Worm (Caenorhabditis elegans) whole organism, L2 larva: ENCODE data around the gene mig-23.
A peak's percentile ranks its signal among the peaks of the same experiment; 100 is the strongest.

Source experiments
- C34F6.9 ChIP-seq: fragments of 150-350 bp; optimal IDR thresholded peaks from 2 replicates; lab custom pipeline; 2014; ENCODE audit warnings: missing biosample characterization, missing genetic modification characterization
- F13H6.1 ChIP-seq: sonication (generic microtip); optimal IDR thresholded peaks from 2 replicates; lab custom pipeline; 2016; ENCODE audit warnings: missing genetic modification characterization, missing compliant biosample characterization
- aly-2 ChIP-seq: fragments of 150-350 bp; optimal IDR thresholded peaks from 2 replicates; lab custom pipeline; 2014; ENCODE audit warnings: missing biosample characterization, missing genetic modification characterization
- blmp-1 ChIP-seq: sonication (generic microtip); optimal IDR thresholded peaks from 2 replicates; lab custom pipeline; 2017; ENCODE audit warnings: missing genetic modification characterization, mild to moderate bottlenecking, missing compliant biosample characterization, antibody characterized with exemption, moderate library complexity; ENCODE audit not compliant: insufficient read depth
- ceh-16 ChIP-seq: fragments of 150-350 bp; optimal IDR thresholded peaks from 2 replicates; lab custom pipeline; 2014; ENCODE audit warnings: missing biosample characterization, missing genetic modification characterization
- ceh-82 ChIP-seq: fragments of 150-350 bp; optimal IDR thresholded peaks from 2 replicates; lab custom pipeline; 2014; ENCODE audit warnings: missing biosample characterization, missing genetic modification characterization
- crh-2 ChIP-seq: sonication (generic microtip); optimal IDR thresholded peaks from 2 replicates; lab custom pipeline; 2017; ENCODE audit warnings: missing biosample characterization, missing genetic modification characterization
- dmd-4 ChIP-seq: sonication (generic microtip); optimal IDR thresholded peaks from 2 replicates; lab custom pipeline; 2017; ENCODE audit warnings: missing biosample characterization, missing genetic modification characterization
- egl-27 ChIP-seq: sonication (generic microtip); optimal IDR thresholded peaks from 3 replicates; lab custom pipeline; 2017; ENCODE audit warnings: missing biosample characterization, missing genetic modification reagents, missing genetic modification characterization
- elt-1 ChIP-seq: fragments of 150-350 bp; optimal IDR thresholded peaks from 2 replicates; lab custom pipeline; 2014; ENCODE audit warnings: missing biosample characterization, missing genetic modification characterization
- elt-3 ChIP-seq: sonication (generic microtip); optimal IDR thresholded peaks from 2 replicates; lab custom pipeline; 2017; ENCODE audit warnings: missing biosample characterization, missing genetic modification characterization
- fos-1 ChIP-seq: fragments of 150-350 bp; optimal IDR thresholded peaks from 2 replicates; lab custom pipeline; 2014; ENCODE audit warnings: missing biosample characterization, missing genetic modification characterization
- gmeb-1 ChIP-seq: fragments of 150-350 bp; optimal IDR thresholded peaks from 2 replicates; lab custom pipeline; 2014; ENCODE audit warnings: missing biosample characterization, missing genetic modification characterization
- lin-11 ChIP-seq: fragments of 150-350 bp; sonication (generic microtip); optimal IDR thresholded peaks from 2 replicates; lab custom pipeline; 2014; ENCODE audit warnings: missing biosample characterization, missing genetic modification characterization, inconsistent platforms, mixed read lengths
- lin-13 ChIP-seq: fragments of 150-350 bp; optimal IDR thresholded peaks from 2 replicates; lab custom pipeline; 2014; ENCODE audit warnings: missing biosample characterization, missing genetic modification reagents, missing genetic modification characterization
- lin-39 ChIP-seq: fragments of 150-350 bp; optimal IDR thresholded peaks from 2 replicates; lab custom pipeline; 2014; ENCODE audit warnings: missing biosample characterization, missing genetic modification reagents, missing genetic modification characterization
- lsy-2 ChIP-seq, 2 experiments: fragments of 150-350 bp in 1 of 2; sonication (generic microtip) in 1 of 2; optimal IDR thresholded peaks; 2 replicates each; lab custom pipeline; 2014 to 2017; ENCODE audit warnings: missing biosample characterization in 2 of 2, missing genetic modification characterization in 2 of 2
- mab-5 ChIP-seq: fragments of 150-350 bp; optimal IDR thresholded peaks from 2 replicates; lab custom pipeline; 2014; ENCODE audit warnings: missing biosample characterization, missing genetic modification characterization
- mbf-1 ChIP-seq: sonication (generic microtip); optimal IDR thresholded peaks from 2 replicates; lab custom pipeline; 2017; ENCODE audit warnings: missing biosample characterization, missing genetic modification characterization
- nhr-10 ChIP-seq: sonication (generic microtip); optimal IDR thresholded peaks from 2 replicates; lab custom pipeline; 2017; ENCODE audit warnings: missing biosample characterization, missing genetic modification characterization
- nhr-11 ChIP-seq: fragments of 150-350 bp; optimal IDR thresholded peaks from 2 replicates; lab custom pipeline; 2014; ENCODE audit warnings: missing biosample characterization, missing genetic modification characterization
- nhr-12 ChIP-seq: fragments of 150-350 bp; optimal IDR thresholded peaks from 2 replicates; lab custom pipeline; 2014; ENCODE audit warnings: missing biosample characterization, missing genetic modification characterization
- nhr-21 ChIP-seq: fragments of 150-350 bp; optimal IDR thresholded peaks from 2 replicates; lab custom pipeline; 2014; ENCODE audit warnings: missing biosample characterization, missing genetic modification characterization
- nhr-23 ChIP-seq: fragments of 150-350 bp; optimal IDR thresholded peaks from 2 replicates; lab custom pipeline; 2014; ENCODE audit warnings: missing biosample characterization, missing genetic modification reagents, missing genetic modification characterization
- nhr-237 ChIP-seq: fragments of 150-350 bp; optimal IDR thresholded peaks from 2 replicates; lab custom pipeline; 2014; ENCODE audit warnings: missing biosample characterization, missing genetic modification characterization
- nhr-25 ChIP-seq: fragments of 150-350 bp; sonication (generic microtip); optimal IDR thresholded peaks from 3 replicates; lab custom pipeline; 2014; ENCODE audit warnings: missing biosample characterization, missing genetic modification characterization
- nhr-6 ChIP-seq: fragments of 150-350 bp; optimal IDR thresholded peaks from 2 replicates; lab custom pipeline; 2014; ENCODE audit warnings: missing biosample characterization, missing genetic modification characterization
- nhr-77 ChIP-seq: fragments of 150-350 bp; optimal IDR thresholded peaks from 2 replicates; lab custom pipeline; 2014; ENCODE audit warnings: missing biosample characterization, missing genetic modification characterization
- sem-4 ChIP-seq: fragments of 150-350 bp; optimal IDR thresholded peaks from 2 replicates; lab custom pipeline; 2014; ENCODE audit warnings: missing biosample characterization, missing genetic modification reagents, missing genetic modification characterization
- skn-1 ChIP-seq: sonication (generic microtip); optimal IDR thresholded peaks from 2 replicates; lab custom pipeline; 2017; ENCODE audit warnings: missing biosample characterization, missing genetic modification characterization
- sma-3 ChIP-seq: sonication (generic microtip); optimal IDR thresholded peaks from 2 replicates; lab custom pipeline; 2016; ENCODE audit warnings: missing genetic modification reagents, missing genetic modification characterization, missing compliant biosample characterization
- sma-9 ChIP-seq, 2 experiments: fragments of 150-350 bp in 1 of 2; sonication (generic microtip) in 1 of 2; optimal IDR thresholded peaks; 2 replicates each; lab custom pipeline; 2014 to 2016; ENCODE audit warnings: missing genetic modification characterization in 2 of 2, mild to moderate bottlenecking in 1 of 2, missing biosample characterization in 1 of 2, missing compliant biosample characterization in 1 of 2, missing genetic modification reagents in 1 of 2, moderate library complexity in 1 of 2
- unc-39 ChIP-seq: fragments of 150-350 bp; optimal IDR thresholded peaks from 2 replicates; lab custom pipeline; 2014; ENCODE audit warnings: missing biosample characterization, missing genetic modification characterization
- unc-55 ChIP-seq: fragments of 150-350 bp; sonication (generic microtip); optimal IDR thresholded peaks from 3 replicates; lab custom pipeline; 2014; ENCODE audit warnings: missing biosample characterization, missing genetic modification reagents, missing genetic modification characterization
- zag-1 ChIP-seq: fragments of 150-350 bp; optimal IDR thresholded peaks from 2 replicates; lab custom pipeline; 2014; ENCODE audit warnings: missing biosample characterization, missing genetic modification characterization
- ztf-1 ChIP-seq: fragments of 200-800 bp; sonication (Bioruptor generic); conservative IDR thresholded peaks from 2 replicates; pipeline ENCODE4 v1.3.6; 2022; ENCODE audit warnings: missing genetic modification characterization, missing compliant biosample characterization
- ztf-11 ChIP-seq: sonication (generic microtip); optimal IDR thresholded peaks from 2 replicates; lab custom pipeline; 2017; ENCODE audit warnings: missing biosample characterization, missing genetic modification characterization
- ztf-4 ChIP-seq: fragments of 150-350 bp; optimal IDR thresholded peaks from 2 replicates; lab custom pipeline; 2014; ENCODE audit warnings: missing biosample characterization, missing genetic modification characterization

mig-23 gene

ce11 chrX:5976206-5976960 lies 27.7 kb upstream of the mig-23 start (continued):
- no peak for TF ChIP-seq nhr-21 (tag; lab: Kevin White, UChicago)
- no peak for TF ChIP-seq nhr-77 (tag; lab: Kevin White, UChicago)
- no peak for TF ChIP-seq lin-13
- no peak for TF ChIP-seq sma-9 (GFP tag; optimal IDR thresholded peaks at IDR 0.05; lab: Kevin White, UChicago)
- no peak for TF ChIP-seq sma-9 (tag; optimal IDR thresholded peaks at IDR 0.05; lab: Kevin White, UChicago)
- peak; percentile 4 for TF ChIP-seq ztf-4 (tag; lab: Kevin White, UChicago)
- no peak for TF ChIP-seq ceh-16 (tag; lab: Kevin White, UChicago)
- TF ChIP-seq ceh-82 (tag; lab: Kevin White, UChicago) = no peak

- TF ChIP-seq aly-2 (tag; lab: Kevin White, UChicago) (no peak), skn-1 (tag; lab: Kevin White, UChicago) (no peak), fos-1 (tag; lab: Kevin White, UChicago) (no peak), gmeb-1 (no peak), sma-9 (GFP tag; optimal IDR thresholded peaks at IDR 0.05; lab: Kevin White, UChicago) (no peak), sma-9 (tag; optimal IDR thresholded peaks at IDR 0.05; lab: Kevin White, UChicago) (no peak), unc-39 (tag; lab: Kevin White, UChicago) (no peak), ztf-11 (tag; lab: Kevin White, UChicago) (no peak), lin-11 (tag; lab: Kevin White, UChicago) (no peak), nhr-11 (no peak), nhr-6 (tag; lab: Kevin White, UChicago) (no peak), lin-39 (tag; lab: Kevin White, UChicago) (no peak), dmd-4 (no peak), unc-55 (GFP tag; lab: Kevin White, UChicago) (no peak), nhr-21 (tag; lab: Kevin White, UChicago) (no peak), nhr-237 (tag; lab: Kevin White, UChicago) (no peak), sem-4 (tag; lab: Kevin White, UChicago) (no peak)
- TF ChIP-seq, all 48 proteins: peak for 0
These were observed 27.1 kb upstream of the mig-23 start for ce11 chrX:5975726-5976125.

- no peak for TF ChIP-seq mbf-1
- peak; percentile 8 for TF ChIP-seq crh-2
- TF ChIP-seq C34F6.9 (tag; lab: Kevin White, UChicago) = peak; percentile 3
These were observed 26.6 kb upstream of the mig-23 start for ce11 chrX:5975228-5975627.

- TF ChIP-seq lin-39 (tag; lab: Kevin White, UChicago) = no peak
- peak; percentile 40 for TF ChIP-seq mab-5 (tag; lab: Kevin White, UChicago)
- no peak for TF ChIP-seq lsy-2 (tag; optimal IDR thresholded peaks at IDR 0.05; lab: Kevin White, UChicago)
These were observed 23.5 kb upstream of the mig-23 start for ce11 chrX:5972212-5972611.

- no peak for TF ChIP-seq lin-13
- no peak for TF ChIP-seq nhr-23 (tag; lab: Kevin White, UChicago)
- TF ChIP-seq gmeb-1 = peak; percentile 41
- no peak for TF ChIP-seq crh-2
- peak; percentile 42 for TF ChIP-seq sma-9 (GFP tag; optimal IDR thresholded peaks at IDR 0.05; lab: Kevin White, UChicago)
- no peak for TF ChIP-seq sma-9 (tag; optimal IDR thresholded peaks at IDR 0.05; lab: Kevin White, UChicago)
- TF ChIP-seq nhr-12 (tag; lab: Kevin White, UChicago) = no peak
- TF ChIP-seq fos-1 (tag; lab: Kevin White, UChicago) = peak; percentile 16
- TF ChIP-seq nhr-237 (tag; lab: Kevin White, UChicago) = no peak
- TF ChIP-seq nhr-77 (tag; lab: Kevin White, UChicago) = no peak
These were observed 13.9 kb upstream of the mig-23 start for ce11 chrX:5962560-5962959.

- TF ChIP-seq nhr-237 (tag; lab: Kevin White, UChicago) (no peak), unc-55 (GFP tag; lab: Kevin White, UChicago) (no peak)
These were observed 12.2 kb upstream of the mig-23 start for ce11 chrX:5960872-5961271.

ce11 chrX:5958815-5959214 lies 10.1 kb upstream of the mig-23 start, which contains the start of gene R07E4.1:
Gene R07E4.1 (plus strand): TSS chrX:5959115.
- TF ChIP-seq zag-1 (tag; lab: Kevin White, UChicago) = no peak
- TF ChIP-seq skn-1 (tag; lab: Kevin White, UChicago) = no peak
- TF ChIP-seq mbf-1 = no peak
- TF ChIP-seq elt-3 (tag; lab: Kevin White, UChicago) = no peak
- TF ChIP-seq elt-1 (tag; lab: Kevin White, UChicago) = no peak
- no peak for TF ChIP-seq blmp-1 (tag; lab: Kevin White, UChicago)
- TF ChIP-seq nhr-77 (tag; lab: Kevin White, UChicago) = no peak
- TF ChIP-seq ztf-1 (GFP tag; lab: Robert Waterston, UW) = no peak
- TF ChIP-seq C34F6.9 (tag; lab: Kevin White, UChicago) = no peak
- no peak for TF ChIP-seq sma-3 (GFP tag; lab: Kevin White, UChicago)
- TF ChIP-seq sem-4 (tag; lab: Kevin White, UChicago) = no peak
- no peak for TF ChIP-seq nhr-10 (tag; lab: Kevin White, UChicago)
- no peak for TF ChIP-seq nhr-237 (tag; lab: Kevin White, UChicago)
- TF ChIP-seq egl-27 (tag; lab: Kevin White, UChicago) = no peak
- TF ChIP-seq nhr-25 = no peak
- TF ChIP-seq F13H6.1 = no peak
